Worm (Caenorhabditis elegans): ENCODE measurements around the gene F40G9.8.

Gene F40G9.8

ce11 chrIII:191803-192202 is 27.1 kb upstream of the F40G9.8 start, which contains the start of gene sec-20:
Gene sec-20, plus strand, starts transcription at chrIII:192103.
- TF ChIP-seq lag-1 (GFP tag; IDR thresholded peaks at IDR 0.05) (no peak), nhr-80 (tag; optimal IDR thresholded peaks at IDR 0.05) (no peak)

ce11 chrIII:190686-191085 is 26.0 kb upstream of the F40G9.8 start, which contains the start of gene cox-17:
Gene cox-17, plus strand, starts transcription at chrIII:190986.
- TF ChIP-seq athp-1 (tag; optimal IDR thresholded peaks at IDR 0.05) (peak; percentile 54), ztf-22 (GFP tag; optimal IDR thresholded peaks at IDR 0.05) (no peak)

DNA sequence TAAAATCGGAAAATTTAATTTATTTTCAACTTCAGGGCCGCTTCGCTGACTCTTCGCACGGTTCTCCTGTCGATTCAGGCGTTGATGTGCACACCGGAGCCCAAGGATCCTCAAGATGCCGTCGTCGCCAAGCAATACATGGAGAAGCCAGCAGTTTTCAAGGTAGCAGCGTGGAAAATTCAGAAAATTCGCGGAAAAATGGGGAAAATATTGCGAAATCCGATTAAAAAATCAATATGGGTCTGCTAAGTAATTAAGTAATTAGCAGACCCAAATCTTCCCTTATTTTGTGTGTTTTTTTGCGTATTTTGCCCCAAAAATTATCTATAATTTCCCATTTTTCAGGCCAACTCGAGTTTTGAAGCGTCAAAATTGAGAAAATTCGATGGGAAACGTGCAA is 24.6 kb upstream of the F40G9.8 start:
- TF ChIP-seq C17E4.6 (GFP tag; IDR thresholded peaks at IDR 0.05), result no peak
- no peak for TF ChIP-seq F57A8.1 (GFP tag; optimal IDR thresholded peaks at IDR 0.05)
- no peak for TF ChIP-seq B0035.1 (tag; optimal IDR thresholded peaks at IDR 0.05)
- TF ChIP-seq cebp-1 (GFP tag; IDR thresholded peaks at IDR 0.05), result no peak
- peak; percentile 79 for TF ChIP-seq cebp-1 (tag; optimal IDR thresholded peaks at IDR 0.05)
- TF ChIP-seq Y56A3A.18 (GFP tag; IDR thresholded peaks at IDR 0.05), result no peak
- TF ChIP-seq hlh-12 (tag; optimal IDR thresholded peaks at IDR 0.05), result no peak

ce11 chrIII:188426-188888 is 23.8 kb upstream of the F40G9.8 start, which contains the start of gene ubc-20:
Gene ubc-20, plus strand, starts transcription at chrIII:188838.
- TF ChIP-seq attf-3 (GFP tag; conservative IDR thresholded peaks at IDR 0.05) (peak; percentile 95), nhr-80 (tag; optimal IDR thresholded peaks at IDR 0.05) (peak; percentile 25), cebp-1 (GFP tag; IDR thresholded peaks at IDR 0.05) (no peak), cebp-1 (tag; optimal IDR thresholded peaks at IDR 0.05) (peak; percentile 14), attf-5 (GFP tag; optimal IDR thresholded peaks at IDR 0.05) (peak; percentile 70), B0336.3 (GFP tag; IDR thresholded peaks at IDR 0.05) (no peak)

DNA sequence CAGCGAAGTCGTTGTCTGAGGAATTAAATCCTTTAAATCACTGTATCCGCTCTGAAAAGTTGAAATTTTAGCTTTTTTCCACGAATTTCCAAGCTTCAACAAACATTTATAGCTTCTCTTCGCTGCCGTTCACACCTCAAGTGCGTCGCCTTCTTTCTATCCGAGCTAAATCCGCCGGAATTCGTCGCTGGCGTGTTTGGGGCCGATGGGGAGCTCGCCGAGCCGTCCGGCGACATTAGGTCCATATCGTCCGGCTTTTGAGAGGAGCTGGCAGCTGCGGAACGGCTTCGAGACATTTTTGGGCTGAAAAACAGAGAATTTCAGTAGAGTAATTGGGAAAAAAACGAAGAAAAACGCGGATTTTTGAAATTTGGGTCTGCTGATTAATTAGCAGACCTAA is 23.2 kb upstream of the F40G9.8 start, which contains the start of gene mxl-2:
Gene mxl-2, minus strand, starts transcription at position 303 of the 400 bp plus-strand sequence.
- TF ChIP-seq zfh-2 (GFP tag; conservative IDR thresholded peaks at IDR 0.05) (peak; percentile 68), T26A5.8 (tag; optimal IDR thresholded peaks at IDR 0.05) (no peak)

ce11 chrIII:185909-186308 is 21.2 kb upstream of the F40G9.8 start:
- TF ChIP-seq pbrm-1 (GFP tag; IDR thresholded peaks at IDR 0.05), result 0 out of 2 replicates have a peak, but pooled peaks have one; percentile 32
- 0 out of 2 replicates have a peak, but pooled peaks have one; percentile 8 for TF ChIP-seq Y56A3A.18 (GFP tag; IDR thresholded peaks at IDR 0.05)
- 0 out of 2 replicates have a peak, but pooled peaks have one; percentile 13 for TF ChIP-seq D2030.7 (GFP tag; IDR thresholded peaks at IDR 0.05)
- peak; percentile 53; the same call in 1 of the 2 replicates for TF ChIP-seq attf-6 (GFP tag; IDR thresholded peaks at IDR 0.05)
- 0 out of 2 replicates have a peak, but pooled peaks have one; percentile 31 for TF ChIP-seq B0336.3 (GFP tag; IDR thresholded peaks at IDR 0.05)
- peak; percentile 75 for TF ChIP-seq snpc-1.1 (tag; optimal IDR thresholded peaks at IDR 0.05; ENCODE audit: insufficient read depth)
- TF ChIP-seq hmg-1.2 (GFP tag; IDR thresholded peaks at IDR 0.05), result peak; percentile 49
- TF ChIP-seq snpc-4 (GFP tag; optimal IDR thresholded peaks at IDR 0.05), result peak; percentile 32
- peak in 2 of 4 experiments; percentile 87 to 90 for TF ChIP-seq snpc-4 (tag; optimal IDR thresholded peaks at IDR 0.05)

- TF ChIP-seq ceh-40 (GFP tag; IDR thresholded peaks at IDR 0.05) (no peak), D2030.7 (GFP tag; IDR thresholded peaks at IDR 0.05) (no peak), ztf-22 (GFP tag; optimal IDR thresholded peaks at IDR 0.05) (no peak), T07F8.4 (tag; optimal IDR thresholded peaks at IDR 0.05) (no peak), F52B5.7 (tag; optimal IDR thresholded peaks at IDR 0.05) (no peak), C06A6.2 (GFP tag; conservative IDR thresholded peaks at IDR 0.05) (no peak), ekl-4 (GFP tag; IDR thresholded peaks at IDR 0.05) (no peak), rec-8 (tag; optimal IDR thresholded peaks at IDR 0.05) (no peak), madf-8 (GFP tag; conservative IDR thresholded peaks at IDR 0.05) (no peak), repo-1 (tag; optimal IDR thresholded peaks at IDR 0.05) (no peak), F37B4.10 (GFP tag; IDR thresholded peaks at IDR 0.05) (no peak), C17E4.6 (GFP tag; IDR thresholded peaks at IDR 0.05) (no peak), hmg-20 (GFP tag; IDR thresholded peaks at IDR 0.05) (no peak)
Measured at ce11 chrIII:184335-184734, 19.7 kb upstream of the F40G9.8 start.
